Fruit fly (Drosophila melanogaster): ENCODE data around the gene CG14422.

CG14422 gene

dm6 chrX:2977857-2978473 is 34.8 kb downstream of the CG14422 start (continued):
- TF ChIP-seq cato (GFP tag; optimal IDR thresholded peaks at IDR 0.05; ENCODE audit: borderline replicate concordance) (no peak), run (tag; optimal IDR thresholded peaks at IDR 0.05) (no peak), CG11696 (GFP tag; IDR thresholded peaks at IDR 0.05) (no peak), mld (GFP tag; IDR thresholded peaks at IDR 0.05; ENCODE audit: partially characterized antibody) (no peak), NK7.1 (GFP tag; optimal IDR thresholded peaks at IDR 0.05) (peak; percentile 1), CG10366 (GFP tag; IDR thresholded peaks at IDR 0.05) (peak; percentile 34; the same call in 1 of the 2 replicates), Antp (GFP tag; optimal IDR thresholded peaks at IDR 0.05) (peak; percentile 34), CG14860 (GFP tag; IDR thresholded peaks at IDR 0.05; ENCODE audit: partially characterized antibody) (no peak), D (optimal IDR thresholded peaks at IDR 0.05) (no peak), D (GFP tag; optimal IDR thresholded peaks at IDR 0.05) (peak; percentile 32), HLH54F (GFP tag; optimal IDR thresholded peaks at IDR 0.05) (no peak), CG4820 (GFP tag; optimal IDR thresholded peaks at IDR 0.05) (peak; percentile 56), CG1602 (GFP tag; optimal IDR thresholded peaks at IDR 0.05) (peak; percentile 46), CG5245 (GFP tag; optimal IDR thresholded peaks at IDR 0.05) (peak; percentile 19), CG7556 (GFP tag; optimal IDR thresholded peaks at IDR 0.05) (peak; percentile 35), lab (GFP tag; optimal IDR thresholded peaks at IDR 0.05) (peak; percentile 47), CoRest (tag; optimal IDR thresholded peaks at IDR 0.05) (peak; percentile 5), CG2120 (GFP tag; optimal IDR thresholded peaks at IDR 0.05) (peak; percentile 16), bcd (GFP tag; optimal IDR thresholded peaks at IDR 0.05) (peak; percentile 8), CG6654 (GFP tag; optimal IDR thresholded peaks at IDR 0.05) (no peak), bab2 (GFP tag; optimal IDR thresholded peaks at IDR 0.05) (peak; percentile 29), CG13894 (tag; optimal IDR thresholded peaks at IDR 0.05) (no peak), tll (GFP tag; optimal IDR thresholded peaks at IDR 0.05) (no peak), repo (GFP tag; optimal IDR thresholded peaks at IDR 0.05) (no peak), Awh (GFP tag; IDR thresholded peaks at IDR 0.05) (no peak), ssp (GFP tag; IDR thresholded peaks at IDR 0.05) (0 out of 2 replicates have a peak, but pooled peaks have one; percentile 16), Sox100B (GFP tag; optimal IDR thresholded peaks at IDR 0.05) (peak; percentile 27), da (GFP tag; optimal IDR thresholded peaks at IDR 0.05) (no peak), dmrt11E (tag; optimal IDR thresholded peaks at IDR 0.05) (peak; percentile 77), pb (GFP tag; optimal IDR thresholded peaks at IDR 0.05) (no peak), CG10147 (GFP tag; optimal IDR thresholded peaks at IDR 0.05) (no peak), CG14050 (GFP tag; IDR thresholded peaks at IDR 0.05) (no peak), lilli (GFP tag; optimal IDR thresholded peaks at IDR 0.05) (peak; percentile 29), dpn (GFP tag; optimal IDR thresholded peaks at IDR 0.05) (peak in 1 of 2 experiments; percentile 29), CG15269 (tag; optimal IDR thresholded peaks at IDR 0.05) (peak; percentile 8), CG12219 (GFP tag; optimal IDR thresholded peaks at IDR 0.05) (no peak), bsh (GFP tag; optimal IDR thresholded peaks at IDR 0.05) (peak in 1 of 2 experiments; percentile 59), CG4360 (GFP tag; IDR thresholded peaks at IDR 0.05) (no peak), wdn (GFP tag; IDR thresholded peaks at IDR 0.05) (no peak), TFAM (GFP tag; optimal IDR thresholded peaks at IDR 0.05) (no peak), CG11560 (tag; IDR thresholded peaks at IDR 0.05) (no peak), Dip3 (GFP tag; optimal IDR thresholded peaks at IDR 0.05) (no peak), CG16863 (GFP tag; optimal IDR thresholded peaks at IDR 0.05) (peak; percentile 30), CG34422 (GFP tag; IDR thresholded peaks at IDR 0.05) (0 out of 3 replicates have a peak, but pooled peaks have one; percentile 6), tio (GFP tag; optimal IDR thresholded peaks at IDR 0.05) (peak; percentile 22), gfzf (GFP tag; optimal IDR thresholded peaks at IDR 0.05) (no peak), odd (GFP tag; optimal IDR thresholded peaks at IDR 0.05) (no peak), Mad (GFP tag; optimal IDR thresholded peaks at IDR 0.05) (no peak), CG7928 (GFP tag; optimal IDR thresholded peaks at IDR 0.05) (no peak), ash1 (GFP tag; optimal IDR thresholded peaks at IDR 0.05) (no peak)

All from whole organism, embryonic.